Worm (Caenorhabditis elegans) whole organism, midembryonic: Measurements from ENCODE around the gene tmem-145.

Source experiments
- T22C8.4 ChIP-seq: fragments of 200-800 bp; sonication (Bioruptor generic); IDR thresholded peaks from 2 replicates; pipeline ENCODE4 v1.3.6; 2022; ENCODE audit warnings: missing genetic modification characterization, missing compliant biosample characterization
- ref-1 ChIP-seq: fragments of 200-800 bp; sonication (Bioruptor generic); conservative IDR thresholded peaks from 2 replicates; pipeline ENCODE4 v1.3.6; 2022; ENCODE audit warnings: missing genetic modification reagents, missing genetic modification characterization, missing compliant biosample characterization
- ztf-23 ChIP-seq: fragments of 200-800 bp; sonication (Bioruptor generic); IDR thresholded peaks from 2 replicates; pipeline ENCODE4 v1.3.6; 2022; ENCODE audit warnings: missing genetic modification reagents, missing genetic modification characterization, missing compliant biosample characterization

ce11 chrX:12114024-12114423 is 40.4 kb upstream of the tmem-145 start, which contains the start of gene lgc-15:
- no peak for TF ChIP-seq T22C8.4 (GFP tag; lab: Robert Waterston, UW)
- TF ChIP-seq ztf-23 (GFP tag; lab: Robert Waterston, UW), result no peak
- no peak for TF ChIP-seq ref-1
